Fruit fly (Drosophila melanogaster) S2 (cell line): ENCODE results near the gene Sf3a1.

ENCODE experiments used
- CG8478 ChIP-seq: fragments of >200 bp; optimal IDR thresholded peaks from 2 replicates; lab custom pipeline; 2018
- CTCF ChIP-seq, 2 experiments: fragments of >200 bp; optimal IDR thresholded peaks; 2 replicates each; lab custom pipeline; 2018

- no peak for TF ChIP-seq CTCF (optimal IDR thresholded peaks at IDR 0.05; lab: Kevin White, UChicago)
- no peak for TF ChIP-seq CG8478 (lab: Kevin White, UChicago)
These were observed 27.6 kb upstream of the Sf3a1 start for dm6 chr3R:17029796-17030195.
